Worm (Caenorhabditis elegans): Measurements from ENCODE around the gene srj-52.
A peak's percentile ranks its signal among the peaks of the same experiment; 100 is the strongest.

The srj-52 gene

DNA sequence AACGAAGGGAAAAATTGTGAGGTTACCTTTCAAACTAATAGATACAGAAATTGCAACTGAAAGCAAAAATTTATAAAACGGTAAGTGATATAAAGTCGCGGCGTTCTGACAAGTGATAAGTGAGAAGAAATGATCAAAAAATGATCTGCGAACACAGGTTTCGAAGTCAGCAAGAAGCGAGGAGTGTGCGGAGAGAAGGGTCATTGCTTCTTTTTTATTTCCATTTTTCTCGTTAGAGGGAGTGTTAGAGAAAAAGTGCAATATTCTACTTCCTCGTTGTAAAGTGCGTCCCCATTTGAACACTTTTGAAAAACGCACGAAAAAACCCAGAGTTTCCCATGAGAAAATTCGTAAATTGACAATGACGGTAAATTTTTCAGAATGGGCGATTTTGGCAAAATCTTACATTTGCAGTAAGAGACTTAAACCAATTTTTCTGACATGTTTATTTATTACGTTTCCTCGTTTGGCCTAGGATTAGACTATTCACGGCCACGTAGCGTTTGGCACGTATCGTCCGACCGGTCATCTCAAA is 19.2 kb downstream of the srj-52 start, which contains the start of the genes fbxa-72 and srx-21:
Gene fbxa-72 (minus strand): TSS at position 204 of the 535 bp plus-strand sequence.
Gene srx-21 (plus strand): TSS at position 485 of the 535 bp plus-strand sequence.
- TF ChIP-seq pbrm-1 (GFP tag; IDR thresholded peaks at IDR 0.05) (no peak), ceh-100 (GFP tag; IDR thresholded peaks at IDR 0.05) (no peak), F57C9.4 (tag; optimal IDR thresholded peaks at IDR 0.05) (no peak), aptf-2 (GFP tag; conservative IDR thresholded peaks at IDR 0.05) (no peak), lag-1 (GFP tag; IDR thresholded peaks at IDR 0.05) (no peak), nfya-2 (GFP tag; IDR thresholded peaks at IDR 0.05) (no peak), nhr-80 (tag; optimal IDR thresholded peaks at IDR 0.05) (peak; percentile 69), lin-26 (GFP tag; IDR thresholded peaks at IDR 0.05) (no peak)

ce11 chrV:676090-676489 is 19.7 kb downstream of the srj-52 start:
- TF ChIP-seq snpc-1.1 (tag; optimal IDR thresholded peaks at IDR 0.05; ENCODE audit: insufficient read depth) (peak; percentile 54), snpc-4 (GFP tag; optimal IDR thresholded peaks at IDR 0.05) (no peak), snpc-4 (tag; optimal IDR thresholded peaks at IDR 0.05) (peak in 2 of 4 experiments; percentile 78 to 88), zfh-2 (GFP tag; conservative IDR thresholded peaks at IDR 0.05) (0 out of 2 replicates have a peak, but pooled peaks have one; percentile 42), aptf-2 (GFP tag; conservative IDR thresholded peaks at IDR 0.05) (no peak)

- TF ChIP-seq ccch-3 (GFP tag; optimal IDR thresholded peaks at IDR 0.05) = no peak
- TF ChIP-seq madf-6 (GFP tag; IDR thresholded peaks at IDR 0.05) = no peak
- no peak for TF ChIP-seq zfh-2 (GFP tag; conservative IDR thresholded peaks at IDR 0.05)
- TF ChIP-seq lsl-1 (GFP tag; optimal IDR thresholded peaks at IDR 0.05) = no peak
- TF ChIP-seq F52B5.7 (tag; optimal IDR thresholded peaks at IDR 0.05) = no peak
- no peak for TF ChIP-seq cebp-2 (GFP tag; IDR thresholded peaks at IDR 0.05)
- TF ChIP-seq Y95B8A.8 (GFP tag; IDR thresholded peaks at IDR 0.05) = no peak
- no peak for TF ChIP-seq bed-2 (GFP tag; IDR thresholded peaks at IDR 0.05)
- TF ChIP-seq F33H1.4 (GFP tag; IDR thresholded peaks at IDR 0.05) = no peak
- no peak for TF ChIP-seq nhr-90 (tag; optimal IDR thresholded peaks at IDR 0.05)
- no peak for TF ChIP-seq F55B11.4 (tag; optimal IDR thresholded peaks at IDR 0.05; ENCODE audit: borderline replicate concordance, insufficient read depth)
- no peak for TF ChIP-seq egl-44 (GFP tag; IDR thresholded peaks at IDR 0.05)
These were observed 21.6 kb downstream of the srj-52 start, which contains the start of gene sru-25 for ce11 chrV:674213-674612. Gene sru-25, minus strand, starts transcription at chrV:674313.

- TF ChIP-seq lin-35 (GFP tag; optimal IDR thresholded peaks at IDR 0.05) (no peak), pbrm-1 (GFP tag; IDR thresholded peaks at IDR 0.05) (no peak), unc-130 (GFP tag; optimal IDR thresholded peaks at IDR 0.05) (no peak), dpl-1 (GFP tag; optimal IDR thresholded peaks at IDR 0.05) (no peak), sea-2 (GFP tag; IDR thresholded peaks at IDR 0.05) (no peak), ceh-58 (GFP tag; IDR thresholded peaks at IDR 0.05) (no peak)
These were observed 24.5 kb downstream of the srj-52 start, which contains the start of gene sru-24 for ce11 chrV:671342-671741. Gene sru-24, minus strand, starts transcription at chrV:671442.

DNA sequence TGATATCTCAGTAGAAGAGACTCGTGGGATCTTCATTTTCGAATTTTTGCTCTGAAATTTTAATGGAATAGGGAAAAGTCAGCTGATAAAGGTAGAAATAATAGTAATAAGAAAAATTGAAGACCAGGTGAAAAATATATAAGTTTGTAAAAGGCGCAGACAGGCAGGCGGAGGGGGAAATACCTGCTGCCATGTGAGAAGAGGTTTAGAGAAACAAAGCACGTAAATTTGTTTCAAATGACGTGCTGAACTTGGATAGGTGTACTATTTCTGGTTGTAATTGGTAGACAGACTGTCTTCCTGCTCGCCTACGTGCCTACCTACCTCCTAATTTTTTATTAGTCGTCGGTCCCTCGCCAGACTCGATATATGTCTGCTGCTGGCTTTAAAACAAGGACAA is 28.4 kb downstream of the srj-52 start, which contains the start of gene nhr-180:
Gene nhr-180 (minus strand): TSS at position 52 of the 400 bp plus-strand sequence.
- TF ChIP-seq tbx-9 (tag; optimal IDR thresholded peaks at IDR 0.05; ENCODE audit: borderline replicate concordance) = no peak
- TF ChIP-seq madf-3 (GFP tag; IDR thresholded peaks at IDR 0.05) = no peak
- no peak for TF ChIP-seq F10E7.11 (tag; optimal IDR thresholded peaks at IDR 0.05)
- TF ChIP-seq nhr-80 (tag; optimal IDR thresholded peaks at IDR 0.05) = peak; percentile 58
- TF ChIP-seq attf-5 (GFP tag; optimal IDR thresholded peaks at IDR 0.05) = peak; percentile 23
- TF ChIP-seq egl-18 (GFP tag; IDR thresholded peaks at IDR 0.05) = no peak
- TF ChIP-seq K11D2.4 (GFP tag; IDR thresholded peaks at IDR 0.05) = no peak
- TF ChIP-seq zfh-2 (GFP tag; conservative IDR thresholded peaks at IDR 0.05) = no peak
- no peak for TF ChIP-seq B0261.1 (tag; optimal IDR thresholded peaks at IDR 0.05)
- peak; percentile 47; the same call in 1 of the 2 replicates for TF ChIP-seq hmg-1.2 (GFP tag; IDR thresholded peaks at IDR 0.05)
- no peak for TF ChIP-seq sptf-2 (GFP tag; optimal IDR thresholded peaks at IDR 0.05)

All from whole organism, young adult.